Fruit fly (Drosophila melanogaster): ENCODE measurements around the gene Spp.

Gene Spp

dm6 chr2L:510534-511014, 33.9 kb downstream of the Spp start (continued):
- TF ChIP-seq CG32006 (GFP tag; optimal IDR thresholded peaks at IDR 0.05) = peak; percentile 31
- peak; percentile 54 for TF ChIP-seq pdm3 (GFP tag; optimal IDR thresholded peaks at IDR 0.05)
- peak; percentile 83 for TF ChIP-seq CG3032 (tag; optimal IDR thresholded peaks at IDR 0.05)
- no peak for TF ChIP-seq Hr39 (GFP tag; optimal IDR thresholded peaks at IDR 0.05)
- peak; percentile 84 for TF ChIP-seq vri (GFP tag; optimal IDR thresholded peaks at IDR 0.05)
- peak; percentile 75 for TF ChIP-seq esn (GFP tag; optimal IDR thresholded peaks at IDR 0.05)
- TF ChIP-seq CG10669 (GFP tag; optimal IDR thresholded peaks at IDR 0.05) = peak; percentile 88
- TF ChIP-seq Sox14 (GFP tag; optimal IDR thresholded peaks at IDR 0.05) = peak; percentile 94
- peak; percentile 80 for TF ChIP-seq fd85E (GFP tag; optimal IDR thresholded peaks at IDR 0.05)
- TF ChIP-seq Gug (GFP tag; IDR thresholded peaks at IDR 0.05) = peak; percentile 43; the same call in 1 of the 2 replicates
- TF ChIP-seq Eip75B (GFP tag; optimal IDR thresholded peaks at IDR 0.05) = peak; percentile 71
- TF ChIP-seq Smox (GFP tag; optimal IDR thresholded peaks at IDR 0.05) = peak; percentile 72
- TF ChIP-seq CG11762 (GFP tag; optimal IDR thresholded peaks at IDR 0.05; ENCODE audit: insufficient read depth) = peak; percentile 42
- TF ChIP-seq cyc (GFP tag; optimal IDR thresholded peaks at IDR 0.05) = peak; percentile 42
- TF ChIP-seq Hr4 (GFP tag; optimal IDR thresholded peaks at IDR 0.05) = no peak
- peak; percentile 75 for TF ChIP-seq CG7368 (GFP tag; optimal IDR thresholded peaks at IDR 0.05)
- TF ChIP-seq CG6808 (GFP tag; optimal IDR thresholded peaks at IDR 0.05) = peak; percentile 94
- peak; percentile 84 for TF ChIP-seq Ets96B (tag; optimal IDR thresholded peaks at IDR 0.05)
- peak; percentile 80 for TF ChIP-seq CG34406 (GFP tag; optimal IDR thresholded peaks at IDR 0.05)
- no peak for TF ChIP-seq CG11294 (GFP tag; IDR thresholded peaks at IDR 0.05)
- peak; percentile 43; the same call in 2 of the 3 replicates for TF ChIP-seq eg (GFP tag; IDR thresholded peaks at IDR 0.05)
- TF ChIP-seq CG1621 (tag; optimal IDR thresholded peaks at IDR 0.05) = peak; percentile 88
- peak; percentile 82 for TF ChIP-seq CG6163 (GFP tag; IDR thresholded peaks at IDR 0.05)

dm6 chr2L:507169-507568, 37.3 kb downstream of the Spp start:
- TF ChIP-seq CG15336 (GFP tag; IDR thresholded peaks at IDR 0.05) = peak; percentile 15; the same call in 1 of the 2 replicates
- no peak for TF ChIP-seq CG6854 (GFP tag; optimal IDR thresholded peaks at IDR 0.05)
- peak; percentile 37; the same call in 1 of the 3 replicates for TF ChIP-seq CG6163 (GFP tag; IDR thresholded peaks at IDR 0.05)
- peak; percentile 8 for TF ChIP-seq CG3032 (tag; optimal IDR thresholded peaks at IDR 0.05)
- peak; percentile 20 to 41 for TF ChIP-seq ss (GFP tag; optimal IDR thresholded peaks at IDR 0.05)
- TF ChIP-seq eg (GFP tag; IDR thresholded peaks at IDR 0.05) = 0 out of 3 replicates have a peak, but pooled peaks have one; percentile 23

dm6 chr2L:506443-506842, 38.0 kb downstream of the Spp start:
- TF ChIP-seq svp (GFP tag) = peak; percentile 45
- no peak for TF ChIP-seq achi (GFP tag; optimal IDR thresholded peaks at IDR 0.05)
- TF ChIP-seq topi (GFP tag; optimal IDR thresholded peaks at IDR 0.05) = no peak

dm6 chr2L:505009-505408, 39.4 kb downstream of the Spp start:
- no peak for TF ChIP-seq eg (GFP tag; IDR thresholded peaks at IDR 0.05)
- peak; percentile 1 for TF ChIP-seq svp (GFP tag)
- TF ChIP-seq CG8119 (GFP tag; IDR thresholded peaks at IDR 0.05) = no peak

dm6 chr2L:501622-502021, 42.8 kb downstream of the Spp start:
- TF ChIP-seq CG9139 (GFP tag; optimal IDR thresholded peaks at IDR 0.05) = no peak
- TF ChIP-seq svp (GFP tag) = peak; percentile 86

- TF ChIP-seq eg (GFP tag; IDR thresholded peaks at IDR 0.05) = 0 out of 3 replicates have a peak, but pooled peaks have one; percentile 10
- no peak for TF ChIP-seq OdsH (GFP tag; optimal IDR thresholded peaks at IDR 0.05)
- no peak for TF ChIP-seq CG6808 (GFP tag; optimal IDR thresholded peaks at IDR 0.05)
- no peak for TF ChIP-seq Lpt (GFP tag; optimal IDR thresholded peaks at IDR 0.05)
- TF ChIP-seq spab (GFP tag; optimal IDR thresholded peaks at IDR 0.05) = no peak
- TF ChIP-seq svp (GFP tag) = peak; percentile 61
- TF ChIP-seq Eip78C (GFP tag) = peak; percentile 44
- peak; percentile 31 for TF ChIP-seq CG6854 (GFP tag; optimal IDR thresholded peaks at IDR 0.05)
- 0 out of 3 replicates have a peak, but pooled peaks have one; percentile 20 for TF ChIP-seq CG6163 (GFP tag; IDR thresholded peaks at IDR 0.05)
- no peak for TF ChIP-seq CG7368 (GFP tag; optimal IDR thresholded peaks at IDR 0.05)
- peak in 1 of 2 experiments; percentile 85 for TF ChIP-seq ss (GFP tag; optimal IDR thresholded peaks at IDR 0.05)
Measured at dm6 chr2L:499939-500338, 44.5 kb downstream of the Spp start.

Measured in whole organism, prepupa.